Fruit fly (Drosophila melanogaster): ENCODE results near the gene foxo.

- TF ChIP-seq CG6808 (GFP tag; optimal IDR thresholded peaks at IDR 0.05) (no peak), topi (GFP tag; optimal IDR thresholded peaks at IDR 0.05) (no peak), CG9139 (GFP tag; optimal IDR thresholded peaks at IDR 0.05) (no peak), salr (GFP tag; optimal IDR thresholded peaks at IDR 0.05) (no peak), dsx (GFP tag; optimal IDR thresholded peaks at IDR 0.05; ENCODE audit: poor library complexity, severe bottlenecking) (no peak), Sox15 (GFP tag; optimal IDR thresholded peaks at IDR 0.05) (no peak), CG7368 (GFP tag; optimal IDR thresholded peaks at IDR 0.05) (no peak), Gug (GFP tag; IDR thresholded peaks at IDR 0.05) (no peak), CG15336 (GFP tag; IDR thresholded peaks at IDR 0.05) (no peak), OdsH (GFP tag; optimal IDR thresholded peaks at IDR 0.05) (no peak), Lpt (GFP tag; optimal IDR thresholded peaks at IDR 0.05) (no peak), achi (GFP tag; optimal IDR thresholded peaks at IDR 0.05) (no peak), ss (GFP tag; optimal IDR thresholded peaks at IDR 0.05) (no peak), CG6276 (GFP tag; optimal IDR thresholded peaks at IDR 0.05) (no peak)
Measured at dm6 chr3R:14013827-14014488, 42.8 kb upstream of the foxo start.
